Fruit fly (Drosophila melanogaster) whole organism, wandering third instar larva: Measurements from ENCODE around the gene Gp93.

ENCODE experiments used
- Abd-B ChIP-seq: fragments of >200 bp; optimal IDR thresholded peaks from 2 replicates; lab custom pipeline; 2017; ENCODE audit warnings: missing biosample characterization, missing genetic modification characterization
- CG32264 ChIP-seq: fragments of 200-800 bp; sonication (Bioruptor generic); optimal IDR thresholded peaks from 2 replicates; lab custom pipeline; 2016; ENCODE audit warnings: missing biosample characterization, missing genetic modification characterization
- CG9705 ChIP-seq: fragments of 200-800 bp; sonication (Bioruptor generic); optimal IDR thresholded peaks from 2 replicates; lab custom pipeline; 2018; ENCODE audit warnings: missing biosample characterization, mild to moderate bottlenecking, missing genetic modification characterization
- CrebA ChIP-seq: fragments of 200-800 bp; sonication (Bioruptor generic); optimal IDR thresholded peaks from 2 replicates; lab custom pipeline; 2016; ENCODE audit warnings: missing biosample characterization, mild to moderate bottlenecking, missing genetic modification characterization, borderline replicate concordance
- Dfd ChIP-seq: fragments of >200 bp; optimal IDR thresholded peaks from 2 replicates; lab custom pipeline; 2017; ENCODE audit warnings: missing biosample characterization, missing genetic modification characterization
- Dif ChIP-seq: fragments of 200-275, 200-300 bp; sonication (Bioruptor generic); optimal IDR thresholded peaks from 2 replicates; lab custom pipeline; 2018; ENCODE audit warnings: missing biosample characterization, missing genetic modification characterization; ENCODE audit not compliant: partially characterized antibody
- GATAd ChIP-seq: sonication (Bioruptor generic); optimal IDR thresholded peaks from 2 replicates; lab custom pipeline; 2016; ENCODE audit warnings: missing biosample characterization, missing genetic modification characterization
- HLH106 ChIP-seq: fragments of 200-800 bp; optimal IDR thresholded peaks from 3 replicates; lab custom pipeline; 2019; ENCODE audit warnings: missing biosample characterization, mild to moderate bottlenecking, missing genetic modification characterization, moderate library complexity
- Hnf4 ChIP-seq: fragments of 200-800 bp; sonication (Bioruptor generic); optimal IDR thresholded peaks from 2 replicates; lab custom pipeline; 2016; ENCODE audit warnings: missing biosample characterization, mild to moderate bottlenecking, missing genetic modification characterization
- Hr78 ChIP-seq: fragments of >200 bp; optimal IDR thresholded peaks from 2 replicates; lab custom pipeline; 2017; ENCODE audit warnings: missing biosample characterization, missing genetic modification characterization
- Hr83 ChIP-seq: fragments of 200-300 bp; sonication (Bioruptor generic); optimal IDR thresholded peaks from 2 replicates; lab custom pipeline; 2016; ENCODE audit warnings: missing biosample characterization, mild to moderate bottlenecking, missing genetic modification characterization, moderate library complexity; ENCODE audit not compliant: poor library complexity, severe bottlenecking
- Jra ChIP-seq: sonication (Bioruptor generic); optimal IDR thresholded peaks from 2 replicates; lab custom pipeline; 2016; ENCODE audit warnings: missing biosample characterization, missing genetic modification characterization
- Mio ChIP-seq: sonication (Bioruptor generic); optimal IDR thresholded peaks from 2 replicates; lab custom pipeline; 2016; ENCODE audit warnings: missing biosample characterization, missing genetic modification characterization
- Myc ChIP-seq: fragments of >200 bp; optimal IDR thresholded peaks from 2 replicates; lab custom pipeline; 2017
- OdsH ChIP-seq: fragments of 200-800 bp; sonication (Bioruptor generic); optimal IDR thresholded peaks from 2 replicates; lab custom pipeline; 2016; ENCODE audit warnings: missing biosample characterization, mild to moderate bottlenecking, missing genetic modification characterization
- Rel ChIP-seq, 2 experiments: fragments of 200-800 bp; sonication (Bioruptor generic) in 1 of 2; optimal IDR thresholded peaks; 2 replicates in 1 of 2; 3 replicates in 1 of 2; lab custom pipeline; 2016 to 2019; ENCODE audit warnings: mild to moderate bottlenecking in 2 of 2, missing biosample characterization in 2 of 2, missing genetic modification characterization in 2 of 2, moderate library complexity in 1 of 2
- Vsx2 ChIP-seq: fragments of 200-300, 225-300 bp; sonication (Bioruptor generic); optimal IDR thresholded peaks from 2 replicates; lab custom pipeline; 2018; ENCODE audit warnings: missing biosample characterization, missing genetic modification characterization; ENCODE audit not compliant: partially characterized antibody
- br ChIP-seq: fragments of 200-800 bp; sonication (Bioruptor generic); optimal IDR thresholded peaks from 2 replicates; lab custom pipeline; 2016; ENCODE audit warnings: missing biosample characterization, missing genetic modification characterization
- dmrt93B ChIP-seq: fragments of 200-800 bp; sonication (Bioruptor generic); optimal IDR thresholded peaks from 2 replicates; lab custom pipeline; 2018; ENCODE audit warnings: missing biosample characterization, mild to moderate bottlenecking, missing genetic modification characterization
- dsf ChIP-seq: sonication (Bioruptor generic); optimal IDR thresholded peaks from 2 replicates; lab custom pipeline; 2016; ENCODE audit warnings: missing biosample characterization, missing genetic modification characterization, borderline replicate concordance
- ey ChIP-seq: fragments of 200-800 bp; sonication (Bioruptor generic); optimal IDR thresholded peaks from 2 replicates; lab custom pipeline; 2016; ENCODE audit warnings: missing biosample characterization, missing genetic modification characterization
- foxo ChIP-seq, 2 experiments: fragments of 200-800 bp; sonication (Bioruptor generic); optimal IDR thresholded peaks; 2 replicates in 1 of 2; 3 replicates in 1 of 2; lab custom pipeline; 2016 to 2017; ENCODE audit warnings: missing biosample characterization in 2 of 2, missing genetic modification characterization in 2 of 2
- fru ChIP-seq: fragments of 200-800 bp; sonication (Bioruptor generic); optimal IDR thresholded peaks from 3 replicates; lab custom pipeline; 2016; ENCODE audit warnings: missing biosample characterization, mild to moderate bottlenecking, missing genetic modification characterization
- h ChIP-seq: fragments of 200-800 bp; sonication (Bioruptor generic); optimal IDR thresholded peaks from 3 replicates; lab custom pipeline; 2016; ENCODE audit warnings: missing biosample characterization, mild to moderate bottlenecking, missing genetic modification characterization
- jim ChIP-seq: fragments of 175-275, 200-325 bp; sonication (Bioruptor generic); optimal IDR thresholded peaks from 2 replicates; lab custom pipeline; 2016; ENCODE audit warnings: missing biosample characterization, mild to moderate bottlenecking, missing genetic modification characterization
- lola ChIP-seq: fragments of >200 bp; optimal IDR thresholded peaks from 2 replicates; lab custom pipeline; 2017; ENCODE audit warnings: missing biosample characterization, missing genetic modification characterization
- pan ChIP-seq: fragments of >200 bp; optimal IDR thresholded peaks from 2 replicates; lab custom pipeline; 2017
- psq ChIP-seq: fragments of 200-800 bp; sonication (Bioruptor generic); optimal IDR thresholded peaks from 3 replicates; lab custom pipeline; 2017; ENCODE audit warnings: missing biosample characterization, mild to moderate bottlenecking, missing genetic modification characterization, moderate library complexity
- rgr ChIP-seq: fragments of 200-800 bp; sonication (Bioruptor generic); optimal IDR thresholded peaks from 3 replicates; lab custom pipeline; 2016; ENCODE audit warnings: missing biosample characterization, mild to moderate bottlenecking, missing genetic modification characterization
- sage ChIP-seq: fragments of 200-800 bp; sonication (Bioruptor generic); optimal IDR thresholded peaks from 2 replicates; lab custom pipeline; 2016; ENCODE audit warnings: missing biosample characterization, mild to moderate bottlenecking, missing genetic modification characterization
- sv ChIP-seq: fragments of 200-800 bp; sonication (Bioruptor generic); optimal IDR thresholded peaks from 3 replicates; lab custom pipeline; 2016; ENCODE audit warnings: missing biosample characterization, missing genetic modification characterization
- tai ChIP-seq: sonication (Bioruptor generic); optimal IDR thresholded peaks from 2 replicates; lab custom pipeline; 2016; ENCODE audit warnings: missing biosample characterization, missing genetic modification characterization
- usp ChIP-seq: fragments of >200 bp; optimal IDR thresholded peaks from 2 replicates; lab custom pipeline; 2017; ENCODE audit warnings: missing biosample characterization, missing genetic modification characterization
- woc ChIP-seq: sonication (Bioruptor generic); optimal IDR thresholded peaks from 2 replicates; lab custom pipeline; 2016; ENCODE audit warnings: missing biosample characterization, mild to moderate bottlenecking, missing genetic modification characterization

Gene Gp93

dm6 chr3R:27926738-27927215, 21.7 kb upstream of the Gp93 start:
- TF ChIP-seq Rel (GFP tag; optimal IDR thresholded peaks at IDR 0.05; lab: Kevin White, UChicago): no peak
- TF ChIP-seq Rel (tag; optimal IDR thresholded peaks at IDR 0.05; lab: Kevin White, UChicago): peak; percentile 24
- TF ChIP-seq h (GFP tag; lab: Kevin White, UChicago): peak; percentile 74
- TF ChIP-seq CrebA (GFP tag; lab: Kevin White, UChicago): no peak
- TF ChIP-seq, all 38 proteins: peak for 2

dm6 chr3R:27928140-27928539, 20.4 kb upstream of the Gp93 start, which contains the start of gene nenya:
Gene nenya, minus strand, starts transcription at chr3R:27928174.
- TF ChIP-seq pan (lab: Kevin White, UChicago): no peak
- TF ChIP-seq Hr83: no peak
- TF ChIP-seq dmrt93B: no peak
- no peak for TF ChIP-seq Myc (lab: Kevin White, UChicago)
- TF ChIP-seq fru (GFP tag; lab: Kevin White, UChicago): no peak
- TF ChIP-seq Rel (GFP tag; optimal IDR thresholded peaks at IDR 0.05; lab: Kevin White, UChicago): no peak
- TF ChIP-seq Rel (tag; optimal IDR thresholded peaks at IDR 0.05; lab: Kevin White, UChicago): no peak
- no peak for TF ChIP-seq usp (GFP tag; lab: Kevin White, UChicago)
- no peak for TF ChIP-seq tai (GFP tag; lab: Kevin White, UChicago)
- TF ChIP-seq CG9705 (GFP tag; lab: Kevin White, UChicago): no peak
- TF ChIP-seq rgr: no peak
- no peak for TF ChIP-seq Mio
- no peak for TF ChIP-seq h (GFP tag; lab: Kevin White, UChicago)
- TF ChIP-seq HLH106 (tag; lab: Kevin White, UChicago): no peak
- no peak for TF ChIP-seq dsf (GFP tag; lab: Kevin White, UChicago)
- TF ChIP-seq lola: no peak

- TF ChIP-seq sage (GFP tag; lab: Kevin White, UChicago): no peak
- peak; percentile 61 for TF ChIP-seq Hnf4 (GFP tag; lab: Kevin White, UChicago)
- no peak for TF ChIP-seq Rel (GFP tag; optimal IDR thresholded peaks at IDR 0.05; lab: Kevin White, UChicago)
- TF ChIP-seq Rel (tag; optimal IDR thresholded peaks at IDR 0.05; lab: Kevin White, UChicago): peak; percentile 21
- TF ChIP-seq h (GFP tag; lab: Kevin White, UChicago): peak; percentile 58
Observed at dm6 chr3R:27928984-27929924, 19.3 kb upstream of the Gp93 start.

- TF ChIP-seq CrebA (GFP tag; lab: Kevin White, UChicago) (no peak), Rel (GFP tag; optimal IDR thresholded peaks at IDR 0.05; lab: Kevin White, UChicago) (no peak), Rel (tag; optimal IDR thresholded peaks at IDR 0.05; lab: Kevin White, UChicago) (no peak), Vsx2 (GFP tag; lab: Kevin White, UChicago) (no peak), Jra (GFP tag; lab: Kevin White, UChicago) (no peak), ey (no peak), CG32264 (GFP tag; lab: Kevin White, UChicago) (no peak), foxo (GFP tag; optimal IDR thresholded peaks at IDR 0.05; lab: Kevin White, UChicago) (no peak), pan (lab: Kevin White, UChicago) (no peak), Hnf4 (GFP tag; lab: Kevin White, UChicago) (no peak), HLH106 (tag; lab: Kevin White, UChicago) (no peak)
Observed at dm6 chr3R:27931461-27931860, 17.1 kb upstream of the Gp93 start.

- TF ChIP-seq usp (GFP tag; lab: Kevin White, UChicago): no peak
- no peak for TF ChIP-seq GATAd (GFP tag; lab: Kevin White, UChicago)
- peak; percentile 23 for TF ChIP-seq rgr
- no peak for TF ChIP-seq Hr78 (GFP tag; lab: Kevin White, UChicago)
- no peak for TF ChIP-seq Jra (GFP tag; lab: Kevin White, UChicago)
- TF ChIP-seq Dfd (GFP tag; lab: Kevin White, UChicago): no peak
- TF ChIP-seq HLH106 (tag; lab: Kevin White, UChicago): peak; percentile 67
- TF ChIP-seq Abd-B (GFP tag; lab: Kevin White, UChicago): no peak
- no peak for TF ChIP-seq psq (GFP tag; lab: Kevin White, UChicago)
- TF ChIP-seq br: peak; percentile 13
- no peak for TF ChIP-seq Rel (GFP tag; optimal IDR thresholded peaks at IDR 0.05; lab: Kevin White, UChicago)
- TF ChIP-seq Rel (tag; optimal IDR thresholded peaks at IDR 0.05; lab: Kevin White, UChicago): no peak
- TF ChIP-seq h (GFP tag; lab: Kevin White, UChicago): peak; percentile 20
- peak in 1 of 2 experiments; percentile 57 for TF ChIP-seq foxo (GFP tag; optimal IDR thresholded peaks at IDR 0.05; lab: Kevin White, UChicago)
- TF ChIP-seq sage (GFP tag; lab: Kevin White, UChicago): no peak
- peak; percentile 11 for TF ChIP-seq Dif (GFP tag; lab: Kevin White, UChicago)
- no peak for TF ChIP-seq OdsH (GFP tag; lab: Kevin White, UChicago)
- peak; percentile 9 for TF ChIP-seq sv (GFP tag; lab: Kevin White, UChicago)
- no peak for TF ChIP-seq lola
- TF ChIP-seq Hr83: peak; percentile 78
- TF ChIP-seq Myc (lab: Kevin White, UChicago): peak; percentile 88
- no peak for TF ChIP-seq woc (GFP tag; lab: Kevin White, UChicago)
- no peak for TF ChIP-seq Mio
- TF ChIP-seq jim (GFP tag; lab: Kevin White, UChicago): peak; percentile 1
Observed at dm6 chr3R:27937752-27938694, 10.5 kb upstream of the Gp93 start, which contains the start of the genes NSD and BOD1. Gene NSD, minus strand, starts transcription at chr3R:27937853. Gene BOD1, plus strand, starts transcription at chr3R:27938245.
